Worm (Caenorhabditis elegans) whole organism, mixed stage, embryonic: ENCODE data around the gene F41C3.2.

Experiments
- bed-3 ChIP-seq: fragments of 200-800 bp; sonication (Bioruptor generic); optimal IDR thresholded peaks from 3 replicates; lab custom pipeline; 2018; ENCODE audit warnings: mild to moderate bottlenecking, missing genetic modification characterization, moderate library complexity, missing compliant biosample characterization
- blmp-1 ChIP-seq: fragments of 150-350 bp; optimal IDR thresholded peaks from 2 replicates; lab custom pipeline; 2014; ENCODE audit warnings: missing biosample characterization, missing genetic modification characterization
- ceh-39 ChIP-seq: fragments of 150-350 bp; optimal IDR thresholded peaks from 2 replicates; lab custom pipeline; 2014; ENCODE audit warnings: missing biosample characterization, missing genetic modification characterization
- ceh-43 ChIP-seq: fragments of 200-800 bp; sonication (Bioruptor generic); optimal IDR thresholded peaks from 2 replicates; lab custom pipeline; 2018; ENCODE audit warnings: mild to moderate bottlenecking, missing genetic modification characterization, moderate library complexity, missing compliant biosample characterization
- ceh-83 ChIP-seq: fragments of 200-800 bp; sonication (Bioruptor generic); optimal IDR thresholded peaks from 2 replicates; lab custom pipeline; 2018; ENCODE audit warnings: mild to moderate bottlenecking, missing genetic modification characterization, missing compliant biosample characterization
- ces-1 ChIP-seq: fragments of 150-350 bp; optimal IDR thresholded peaks from 2 replicates; lab custom pipeline; 2014; ENCODE audit warnings: missing biosample characterization, missing genetic modification reagents, missing genetic modification characterization
- cnd-1 ChIP-seq: fragments of 200-800 bp; sonication (Bioruptor generic); optimal IDR thresholded peaks from 2 replicates; lab custom pipeline; 2018; ENCODE audit warnings: mild to moderate bottlenecking, missing genetic modification characterization, missing compliant biosample characterization
- ham-2 ChIP-seq: fragments of 200-800 bp; sonication (Bioruptor generic); optimal IDR thresholded peaks from 2 replicates; lab custom pipeline; 2018; ENCODE audit warnings: mild to moderate bottlenecking, missing genetic modification characterization, missing compliant biosample characterization
- lin-32 ChIP-seq: fragments of 200-800 bp; sonication (Bioruptor generic); optimal IDR thresholded peaks from 2 replicates; lab custom pipeline; 2018; ENCODE audit warnings: mild to moderate bottlenecking, missing genetic modification characterization, missing compliant biosample characterization
- lsy-2 ChIP-seq: fragments of 150-350 bp; optimal IDR thresholded peaks from 2 replicates; lab custom pipeline; 2014; ENCODE audit warnings: missing biosample characterization, missing genetic modification characterization
- mab-5 ChIP-seq: fragments of 150-350 bp; optimal IDR thresholded peaks from 2 replicates; lab custom pipeline; 2014; ENCODE audit warnings: missing biosample characterization, missing genetic modification characterization
- mls-2 ChIP-seq: sonication (generic microtip); optimal IDR thresholded peaks from 2 replicates; lab custom pipeline; 2016; ENCODE audit warnings: mild to moderate bottlenecking, missing genetic modification characterization, moderate library complexity, missing compliant biosample characterization
- nhr-2 ChIP-seq: fragments of 150-350 bp; optimal IDR thresholded peaks from 2 replicates; lab custom pipeline; 2014; ENCODE audit warnings: missing biosample characterization, missing genetic modification characterization
- nhr-237 ChIP-seq: fragments of 150-350 bp; optimal IDR thresholded peaks from 2 replicates; lab custom pipeline; 2014; ENCODE audit warnings: missing biosample characterization, missing genetic modification characterization
- pha-4 ChIP-seq: fragments of 150-350 bp; optimal IDR thresholded peaks from 2 replicates; lab custom pipeline; 2018; ENCODE audit warnings: missing biosample characterization, missing genetic modification reagents, missing genetic modification characterization
- sem-2 ChIP-seq: fragments of 200-800 bp; sonication (Bioruptor generic); optimal IDR thresholded peaks from 2 replicates; lab custom pipeline; 2018; ENCODE audit warnings: mild to moderate bottlenecking, missing genetic modification characterization, missing compliant biosample characterization
- tbx-8 ChIP-seq: fragments of 200-800 bp; sonication (Bioruptor generic); optimal IDR thresholded peaks from 2 replicates; lab custom pipeline; 2018; ENCODE audit warnings: mild to moderate bottlenecking, missing genetic modification characterization, moderate library complexity, missing compliant biosample characterization
- unc-120 ChIP-seq: sonication (generic microtip); optimal IDR thresholded peaks from 2 replicates; lab custom pipeline; 2017; ENCODE audit warnings: missing genetic modification characterization, missing compliant biosample characterization; ENCODE audit not compliant: poor library complexity, severe bottlenecking
- unc-39 ChIP-seq: fragments of 150-350 bp; optimal IDR thresholded peaks from 2 replicates; lab custom pipeline; 2014; ENCODE audit warnings: missing biosample characterization, missing genetic modification characterization
- zip-8 ChIP-seq: fragments of 150-350 bp; optimal IDR thresholded peaks from 2 replicates; lab custom pipeline; 2014; ENCODE audit warnings: missing biosample characterization, missing genetic modification characterization
- ztf-11 ChIP-seq: fragments of 150-350 bp; optimal IDR thresholded peaks from 2 replicates; lab custom pipeline; 2014; ENCODE audit warnings: missing biosample characterization, missing genetic modification characterization

The F41C3.2 gene

ce11 chrII:4797071-4797470 lies 47.3 kb downstream of the F41C3.2 start, which contains the start of gene C33F10.14:
Gene C33F10.14 (plus strand): TSS chrII:4797371.
- TF ChIP-seq mab-5 (tag; lab: Kevin White, UChicago) (no peak), cnd-1 (no peak), tbx-8 (no peak), lsy-2 (tag; lab: Kevin White, UChicago) (no peak), ceh-83 (GFP tag; lab: Kevin White, UChicago) (no peak), ztf-11 (tag; lab: Kevin White, UChicago) (no peak), blmp-1 (tag; lab: Kevin White, UChicago) (no peak), nhr-2 (tag; lab: Kevin White, UChicago) (no peak), unc-120 (tag; lab: Kevin White, UChicago) (no peak), zip-8 (tag; lab: Kevin White, UChicago) (no peak), unc-39 (tag; lab: Kevin White, UChicago) (no peak), lin-32 (no peak), mls-2 (tag; lab: Kevin White, UChicago) (no peak), nhr-237 (tag; lab: Kevin White, UChicago) (no peak)

ce11 chrII:4800524-4800923 lies 50.8 kb downstream of the F41C3.2 start:
- TF ChIP-seq pha-4 (no peak), lin-32 (no peak), ceh-83 (GFP tag; lab: Kevin White, UChicago) (no peak), ceh-39 (tag; lab: Kevin White, UChicago) (no peak), bed-3 (no peak), unc-39 (tag; lab: Kevin White, UChicago) (no peak), mab-5 (tag; lab: Kevin White, UChicago) (no peak), ceh-43 (GFP tag; lab: Kevin White, UChicago) (no peak), sem-2 (GFP tag; lab: Kevin White, UChicago) (no peak), ces-1 (GFP tag; lab: Kevin White, UChicago) (no peak), ham-2 (GFP tag; lab: Kevin White, UChicago) (no peak)
